Fruit fly (Drosophila melanogaster) whole organism, embryonic: Measurements from ENCODE around the gene Patr-1.

Source experiments
- Ada2b ChIP-seq: fragments of 200-800 bp; sonication (Bioruptor generic); IDR thresholded peaks from 2 replicates; pipeline ENCODE4 v1.3.6; 2022; ENCODE audit warnings: missing biosample characterization, missing genetic modification characterization
- Awh ChIP-seq: fragments of 200-800 bp; sonication (Bioruptor generic); IDR thresholded peaks from 2 replicates; pipeline ENCODE4, ENCODE4 v1.3.6; 2022; ENCODE audit warnings: missing biosample characterization, missing genetic modification characterization
- CG10431 ChIP-seq: fragments of 200-800 bp; sonication (Bioruptor generic); optimal IDR thresholded peaks from 3 replicates; lab custom pipeline; 2018; ENCODE audit warnings: missing biosample characterization, mild to moderate bottlenecking, missing genetic modification characterization
- CG11398 ChIP-seq: fragments of 200-800 bp; sonication (Bioruptor generic); optimal IDR thresholded peaks from 2 replicates; lab custom pipeline; 2016; ENCODE audit warnings: missing biosample characterization, missing genetic modification characterization
- CG12219 ChIP-seq: fragments of 200-800 bp; sonication (Bioruptor generic); optimal IDR thresholded peaks from 3 replicates; lab custom pipeline; 2018; ENCODE audit warnings: missing biosample characterization, mild to moderate bottlenecking, missing genetic modification characterization
- CG12236 ChIP-seq: fragments of 200-800 bp; sonication (Bioruptor generic); optimal IDR thresholded peaks from 2 replicates; lab custom pipeline; 2016; ENCODE audit warnings: missing biosample characterization, missing genetic modification characterization
- CG12659 ChIP-seq: fragments of 200-800 bp; sonication (Bioruptor generic); optimal IDR thresholded peaks from 3 replicates; lab custom pipeline; 2017; ENCODE audit warnings: mild to moderate bottlenecking, missing biosample characterization, missing genetic modification reagents, missing genetic modification characterization
- CG13287 ChIP-seq: fragments of 200-800 bp; sonication (Bioruptor generic); IDR thresholded peaks from 2 replicates; pipeline ENCODE4 v1.3.6; 2022; ENCODE audit warnings: missing biosample characterization, missing genetic modification characterization; ENCODE audit not compliant: partially characterized antibody
- CG14050 ChIP-seq: fragments of 200-800 bp; sonication (Bioruptor generic); IDR thresholded peaks from 3 replicates; pipeline ENCODE4 v1.3.6; 2022; ENCODE audit warnings: missing biosample characterization, missing genetic modification characterization
- CG1602 ChIP-seq: fragments of 200-800 bp; sonication (Bioruptor generic); optimal IDR thresholded peaks from 3 replicates; lab custom pipeline; 2016; ENCODE audit warnings: missing biosample characterization, missing genetic modification characterization
- CG1647 ChIP-seq: fragments of 200-800 bp; sonication (Bioruptor generic); optimal IDR thresholded peaks from 3 replicates; lab custom pipeline; 2016; ENCODE audit warnings: missing biosample characterization, missing genetic modification characterization
- CG16779 ChIP-seq: fragments of 200-800 bp; sonication (Bioruptor generic); IDR thresholded peaks from 2 replicates; pipeline ENCODE4 v1.3.6; 2022; ENCODE audit warnings: missing biosample characterization, missing genetic modification characterization
- CG16863 ChIP-seq: fragments of 200-800 bp; sonication (Bioruptor generic); optimal IDR thresholded peaks from 3 replicates; lab custom pipeline; 2016; ENCODE audit warnings: missing biosample characterization, missing genetic modification characterization
- CG1832 ChIP-seq: fragments of 200-800 bp; sonication (Bioruptor generic); optimal IDR thresholded peaks from 2 replicates; lab custom pipeline; 2017; ENCODE audit warnings: missing biosample characterization, mild to moderate bottlenecking, missing genetic modification characterization, inconsistent platforms
- CG2129 ChIP-seq: fragments of 200-800 bp; sonication (Bioruptor generic); IDR thresholded peaks from 2 replicates; pipeline ENCODE4 v1.3.6; 2022; ENCODE audit warnings: missing biosample characterization, missing genetic modification characterization; ENCODE audit not compliant: partially characterized antibody
- CG2202 ChIP-seq: fragments of 200-800 bp; sonication (Bioruptor generic); optimal IDR thresholded peaks from 2 replicates; lab custom pipeline; 2018; ENCODE audit warnings: missing biosample characterization, mild to moderate bottlenecking, missing genetic modification characterization
- CG32767 ChIP-seq: fragments of 200-800 bp; sonication (Bioruptor generic); IDR thresholded peaks from 2 replicates; pipeline ENCODE4 v1.3.6; 2022; ENCODE audit warnings: missing biosample characterization, missing genetic modification characterization
- CG4707 ChIP-seq: fragments of 200-800 bp; sonication (Bioruptor generic); optimal IDR thresholded peaks from 2 replicates; lab custom pipeline; 2018; ENCODE audit warnings: missing biosample characterization, mild to moderate bottlenecking, missing genetic modification characterization, moderate library complexity
- CG6689 ChIP-seq: fragments of 200-800 bp; sonication (Bioruptor generic); IDR thresholded peaks from 2 replicates; pipeline ENCODE4 v1.3.6; 2022; ENCODE audit warnings: missing biosample characterization, missing genetic modification characterization
- CG7357 ChIP-seq: fragments of 200-800 bp; sonication (Bioruptor generic); IDR thresholded peaks from 3 replicates; pipeline ENCODE4 v1.3.6; 2022; ENCODE audit warnings: missing biosample characterization, missing genetic modification characterization
- CG7987 ChIP-seq: fragments of 200-800 bp; sonication (Bioruptor generic); optimal IDR thresholded peaks from 2 replicates; lab custom pipeline; 2018; ENCODE audit warnings: missing biosample characterization, mild to moderate bottlenecking, missing genetic modification characterization, moderate library complexity
- CG9817 ChIP-seq: fragments of 200-800 bp; sonication (Bioruptor generic); optimal IDR thresholded peaks from 2 replicates; lab custom pipeline; 2018; ENCODE audit warnings: missing biosample characterization, mild to moderate bottlenecking, missing genetic modification characterization, moderate library complexity
- D ChIP-seq, 2 experiments: fragments of 200-800 bp in 1 of 2; fragments of >200 bp in 1 of 2; sonication (Bioruptor generic) in 1 of 2; optimal IDR thresholded peaks; 2 replicates in 1 of 2; 3 replicates in 1 of 2; lab custom pipeline; 2017; ENCODE audit warnings: mild to moderate bottlenecking in 1 of 2, missing biosample characterization in 1 of 2, missing genetic modification characterization in 1 of 2, missing genetic modification reagents in 1 of 2
- Gug ChIP-seq: fragments of 200-800 bp; sonication (Bioruptor generic); IDR thresholded peaks from 4 replicates; pipeline ENCODE4 v1.3.6; 2022; ENCODE audit warnings: missing biosample characterization, missing genetic modification characterization
- H2.0 ChIP-seq: fragments of 200-800 bp; sonication (Bioruptor generic); IDR thresholded peaks from 2 replicates; pipeline ENCODE4 v1.3.6; 2022; ENCODE audit warnings: missing biosample characterization, missing genetic modification characterization
- HLH54F ChIP-seq: fragments of 200-800 bp; sonication (Bioruptor generic); optimal IDR thresholded peaks from 3 replicates; lab custom pipeline; 2016; ENCODE audit warnings: missing biosample characterization, missing genetic modification characterization
- HmgZ ChIP-seq: fragments of 200-800 bp; sonication (Bioruptor generic); optimal IDR thresholded peaks from 2 replicates; lab custom pipeline; 2018; ENCODE audit warnings: missing biosample characterization, mild to moderate bottlenecking, missing genetic modification characterization
- Med ChIP-seq: fragments of 200-800 bp; sonication (Bioruptor generic); peaks from one replicate; lab custom pipeline; 2016; ENCODE audit warnings: missing biosample characterization, missing genetic modification characterization, mild to moderate bottlenecking, inconsistent platforms, moderate library complexity
- Six4 ChIP-seq: fragments of 200-800 bp; sonication (Bioruptor generic); optimal IDR thresholded peaks from 2 replicates; lab custom pipeline; 2016; ENCODE audit warnings: missing biosample characterization, missing genetic modification characterization
- YL-1 ChIP-seq: fragments of 200-800 bp; sonication (Bioruptor generic); optimal IDR thresholded peaks from 3 replicates; lab custom pipeline; 2017; ENCODE audit warnings: missing biosample characterization, mild to moderate bottlenecking, missing genetic modification characterization
- ap ChIP-seq: fragments of 200-800 bp; sonication (Bioruptor generic); IDR thresholded peaks from 2 replicates; pipeline ENCODE4 v1.3.6; 2022; ENCODE audit warnings: missing biosample characterization, missing genetic modification characterization
- bsh ChIP-seq, 2 experiments: fragments of 200-800 bp; sonication (Bioruptor generic); optimal IDR thresholded peaks; 2 replicates each; lab custom pipeline; 2017 to 2018; ENCODE audit warnings: mild to moderate bottlenecking in 2 of 2, missing biosample characterization in 2 of 2, missing genetic modification characterization in 2 of 2, moderate library complexity in 1 of 2
- btn ChIP-seq: fragments of 200-800 bp; sonication (Bioruptor generic); optimal IDR thresholded peaks from 2 replicates; lab custom pipeline; 2016; ENCODE audit warnings: missing biosample characterization, missing genetic modification characterization
- chinmo ChIP-seq: fragments of 200-800 bp; sonication (Bioruptor generic); IDR thresholded peaks from 4 replicates; pipeline ENCODE4 v1.3.6; 2022; ENCODE audit warnings: missing biosample characterization, missing genetic modification characterization; ENCODE audit not compliant: partially characterized antibody
- dmrt99B ChIP-seq: fragments of 200-800 bp; sonication (Bioruptor generic); optimal IDR thresholded peaks from 2 replicates; lab custom pipeline; 2018; ENCODE audit warnings: missing biosample characterization, mild to moderate bottlenecking, missing genetic modification characterization, moderate library complexity
- exex ChIP-seq: fragments of 200-800 bp; sonication (Bioruptor generic); optimal IDR thresholded peaks from 4 replicates; lab custom pipeline; 2018; ENCODE audit warnings: missing biosample characterization, mild to moderate bottlenecking, missing genetic modification characterization, moderate library complexity
- gcm ChIP-seq: fragments of 200-800 bp; sonication (Bioruptor generic); optimal IDR thresholded peaks from 2 replicates; lab custom pipeline; 2019; ENCODE audit warnings: missing biosample characterization, mild to moderate bottlenecking, missing genetic modification characterization, moderate library complexity
- her ChIP-seq: fragments of 200-800 bp; sonication (Bioruptor generic); optimal IDR thresholded peaks from 2 replicates; lab custom pipeline; 2016; ENCODE audit warnings: missing biosample characterization, missing genetic modification characterization
- hkb ChIP-seq, 2 experiments: fragments of 200-800 bp in 1 of 2; fragments of >200 bp in 1 of 2; sonication (Bioruptor generic) in 1 of 2; IDR thresholded peaks in 1 of 2; optimal IDR thresholded peaks in 1 of 2; 2 replicates each; pipeline versions ENCODE4 v1.3.6 to Lab custom; 2017 to 2022; ENCODE audit warnings: missing biosample characterization in 1 of 2, missing genetic modification characterization in 1 of 2
- jumu ChIP-seq: fragments of 200-800 bp; sonication (Bioruptor generic); optimal IDR thresholded peaks from 3 replicates; lab custom pipeline; 2016; ENCODE audit warnings: missing biosample characterization, missing genetic modification characterization
- lov ChIP-seq, 2 experiments: fragments of 200-800 bp in 1 of 2; fragments of >200 bp in 1 of 2; sonication (Bioruptor generic) in 1 of 2; IDR thresholded peaks in 1 of 2; optimal IDR thresholded peaks in 1 of 2; 2 replicates in 1 of 2; 3 replicates in 1 of 2; pipeline versions ENCODE4 v1.3.6 to Lab custom; 2017 to 2022; ENCODE audit warnings: missing biosample characterization in 1 of 2, missing genetic modification characterization in 1 of 2
- mam ChIP-seq: fragments of 200-800 bp; sonication (Bioruptor generic); optimal IDR thresholded peaks from 3 replicates; lab custom pipeline; 2016; ENCODE audit warnings: missing biosample characterization, missing genetic modification characterization
- nom ChIP-seq: fragments of 200-800 bp; sonication (Bioruptor generic); optimal IDR thresholded peaks from 2 replicates; lab custom pipeline; 2017; ENCODE audit warnings: missing biosample characterization, missing genetic modification characterization, mild to moderate bottlenecking, moderate library complexity, missing genetic modification reagents
- odd ChIP-seq: fragments of 200-800 bp; sonication (Bioruptor generic); optimal IDR thresholded peaks from 2 replicates; lab custom pipeline; 2017; ENCODE audit warnings: missing biosample characterization, mild to moderate bottlenecking, missing genetic modification characterization
- onecut ChIP-seq: fragments of 200-800 bp; sonication (Bioruptor generic); IDR thresholded peaks from 2 replicates; pipeline ENCODE4 v1.3.6; 2022; ENCODE audit warnings: missing biosample characterization, missing genetic modification characterization
- ranshi ChIP-seq: fragments of 200-800 bp; sonication (Bioruptor generic); IDR thresholded peaks from 2 replicates; pipeline ENCODE4 v1.3.6; 2022; ENCODE audit warnings: missing biosample characterization, missing genetic modification characterization
- run ChIP-seq: fragments of 200-800 bp; sonication (Bioruptor generic); optimal IDR thresholded peaks from 3 replicates; lab custom pipeline; 2018; ENCODE audit warnings: missing biosample characterization, mild to moderate bottlenecking, missing genetic modification characterization
- scrt ChIP-seq: fragments of 200-800 bp; sonication (Bioruptor generic); optimal IDR thresholded peaks from 2 replicates; lab custom pipeline; 2018; ENCODE audit warnings: missing biosample characterization, mild to moderate bottlenecking, missing genetic modification characterization, moderate library complexity
- sim ChIP-seq: fragments of 200-800 bp; sonication (Bioruptor generic); IDR thresholded peaks from 2 replicates; pipeline ENCODE4 v1.3.6; 2022; ENCODE audit warnings: missing biosample characterization, missing genetic modification characterization
- slou ChIP-seq: fragments of 200-800 bp; sonication (Bioruptor generic); optimal IDR thresholded peaks from 3 replicates; lab custom pipeline; 2016; ENCODE audit warnings: missing biosample characterization, missing genetic modification characterization
- tgo ChIP-seq: fragments of 200-800 bp; sonication (Bioruptor generic); IDR thresholded peaks from 3 replicates; pipeline ENCODE4 v1.3.6; 2022; ENCODE audit warnings: missing biosample characterization, missing genetic modification characterization

Gene Patr-1

dm6 chr3R:17060244-17060664 lies 16.9 kb downstream of the Patr-1 start (continued):
- TF ChIP-seq bsh (GFP tag; optimal IDR thresholded peaks at IDR 0.05; lab: Kevin White, UChicago) (peak; percentile 49 to 53), jumu (GFP tag; lab: Kevin White, UChicago) (peak; percentile 17), sim (GFP tag; lab: Robert Waterston, UW) (no peak), CG9817 (peak; percentile 3), exex (no peak), hkb (optimal IDR thresholded peaks at IDR 0.05; lab: Kevin White, UChicago) (no peak), hkb (GFP tag; IDR thresholded peaks at IDR 0.05; lab: Robert Waterston, UW) (no peak), her (no peak), CG7357 (GFP tag; lab: Robert Waterston, UW) (no peak), tgo (no peak), Gug (GFP tag; lab: Robert Waterston, UW) (no peak), CG16863 (peak; percentile 44), YL-1 (no peak), dmrt99B (peak; percentile 66), nom (GFP tag; lab: Kevin White, UChicago) (no peak), scrt (GFP tag; lab: Kevin White, UChicago) (peak; percentile 3), CG7987 (no peak), H2.0 (GFP tag; lab: Robert Waterston, UW) (peak; percentile 14; the same call in 1 of the 2 replicates), CG12219 (no peak), CG11398 (peak; percentile 42), CG13287 (GFP tag; lab: Robert Waterston, UW) (no peak), slou (GFP tag; lab: Kevin White, UChicago) (no peak), CG16779 (GFP tag; lab: Robert Waterston, UW) (no peak), mam (GFP tag; lab: Kevin White, UChicago) (peak; percentile 48), CG2129 (GFP tag; lab: Robert Waterston, UW) (no peak), HLH54F (GFP tag; lab: Kevin White, UChicago) (peak; percentile 31), odd (GFP tag; lab: Kevin White, UChicago) (peak; percentile 10), ranshi (peak; percentile 24; the same call in 1 of the 2 replicates), CG32767 (GFP tag; lab: Robert Waterston, UW) (peak; percentile 18; the same call in 1 of the 2 replicates), CG12236 (GFP tag; lab: Kevin White, UChicago) (peak; percentile 32), run (tag; lab: Kevin White, UChicago) (no peak), CG10431 (GFP tag; lab: Kevin White, UChicago) (peak; percentile 22), Awh (no peak), gcm (GFP tag; lab: Kevin White, UChicago) (peak; percentile 7), CG1832 (GFP tag; lab: Kevin White, UChicago) (no peak)

DNA sequence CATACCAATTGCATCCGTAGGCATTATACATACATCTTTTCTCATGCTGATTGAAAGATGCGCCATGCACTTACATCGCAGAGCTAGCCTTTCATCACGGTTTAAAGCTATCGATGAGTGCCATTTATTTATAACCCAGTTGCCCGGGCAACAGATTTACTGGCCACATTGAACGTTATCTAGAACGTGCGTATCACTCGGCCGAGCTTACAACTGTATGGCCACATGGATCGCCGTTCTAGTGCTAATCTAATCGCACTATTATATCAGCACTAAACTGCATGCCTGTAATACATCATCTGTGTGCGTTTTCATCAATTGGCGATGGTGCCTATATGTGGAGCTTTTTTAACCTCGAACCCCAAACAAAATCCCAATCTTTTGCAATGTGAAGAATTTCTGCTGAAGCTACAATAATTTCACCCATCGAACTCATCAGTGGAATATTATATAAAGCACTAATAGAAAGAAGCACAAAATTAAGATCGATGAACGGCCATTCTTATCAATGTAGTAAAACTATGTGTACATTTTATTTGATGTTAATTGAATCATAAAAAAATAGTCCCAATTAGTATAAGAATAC lies 17.5 kb downstream of the Patr-1 start:
- TF ChIP-seq Ada2b (GFP tag; lab: Robert Waterston, UW) (no peak), CG1647 (GFP tag; lab: Kevin White, UChicago) (no peak), CG1602 (no peak), chinmo (GFP tag; lab: Robert Waterston, UW) (0 out of 4 replicates have a peak, but pooled peaks have one; percentile 13), lov (optimal IDR thresholded peaks at IDR 0.05; lab: Kevin White, UChicago) (no peak), lov (GFP tag; IDR thresholded peaks at IDR 0.05; lab: Robert Waterston, UW) (no peak), CG4707 (GFP tag; lab: Kevin White, UChicago) (no peak), Six4 (GFP tag; lab: Kevin White, UChicago) (no peak), btn (GFP tag; lab: Kevin White, UChicago) (no peak), D (optimal IDR thresholded peaks at IDR 0.05; lab: Kevin White, UChicago) (no peak), D (GFP tag; optimal IDR thresholded peaks at IDR 0.05; lab: Kevin White, UChicago) (no peak), Med (GFP tag; lab: Kevin White, UChicago) (peak; percentile 36), onecut (GFP tag; lab: Robert Waterston, UW) (no peak), CG6689 (GFP tag; lab: Robert Waterston, UW) (no peak), HmgZ (tag; lab: Kevin White, UChicago) (no peak), CG2202 (no peak), ap (no peak), CG14050 (GFP tag; lab: Robert Waterston, UW) (no peak), CG12659 (no peak)
